Worm (Caenorhabditis elegans): ENCODE results near the gene txt-8.

DNA sequence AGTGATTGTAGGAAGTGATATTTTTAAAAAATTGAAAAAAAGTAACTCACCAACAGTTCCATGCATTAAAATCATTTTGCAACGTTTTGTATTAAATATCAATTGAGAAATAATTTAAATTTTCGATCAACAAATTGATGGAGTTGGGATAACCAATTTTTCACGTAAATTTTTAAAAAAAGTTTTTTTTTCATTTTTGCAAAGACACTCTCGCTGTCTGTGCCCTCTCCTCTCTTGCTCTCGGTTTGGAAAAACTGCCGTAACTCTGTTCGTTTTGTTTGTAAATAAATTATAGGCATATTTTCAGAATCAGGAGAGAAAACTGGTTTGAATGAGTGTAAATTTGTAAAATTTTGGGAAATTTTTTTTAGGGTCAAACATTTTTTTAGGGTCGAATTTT, 16.3 kb upstream of the txt-8 start, which contains the start of gene Y51A2B.16:
- no peak for TF ChIP-seq nhr-11 (tag; optimal IDR thresholded peaks at IDR 0.05)
- no peak for TF ChIP-seq nhr-77 (tag; optimal IDR thresholded peaks at IDR 0.05)
- TF ChIP-seq nhr-85 (tag) = no peak
- TF ChIP-seq ceh-8 (GFP tag; optimal IDR thresholded peaks at IDR 0.05) = no peak
- no peak for TF ChIP-seq swsn-7 (tag; optimal IDR thresholded peaks at IDR 0.05)
- TF ChIP-seq C34B4.2 (tag; optimal IDR thresholded peaks at IDR 0.05) = no peak
- no peak for TF ChIP-seq lin-39 (tag; optimal IDR thresholded peaks at IDR 0.05)
